Fruit fly (Drosophila melanogaster) whole organism: Measurements from ENCODE around the gene CG12024.

Experiments used
- CG8478 ChIP-seq: fragments of >200 bp; optimal IDR thresholded peaks from 2 replicates; lab custom pipeline; 2018; ENCODE audit warnings: inconsistent platforms
- EcR ChIP-seq, 2 experiments: fragments of >200 bp; optimal IDR thresholded peaks; 2 replicates each; lab custom pipeline; 2017; ENCODE audit warnings: missing biosample characterization in 2 of 2, missing genetic modification characterization in 2 of 2, missing genetic modification reagents in 2 of 2
- pan ChIP-seq: fragments of >200 bp; optimal IDR thresholded peaks from 2 replicates; lab custom pipeline; 2017
- usp ChIP-seq: fragments of >200 bp; optimal IDR thresholded peaks from 2 replicates; lab custom pipeline; 2017; ENCODE audit warnings: missing biosample characterization, missing genetic modification characterization, mixed read lengths

DNA sequence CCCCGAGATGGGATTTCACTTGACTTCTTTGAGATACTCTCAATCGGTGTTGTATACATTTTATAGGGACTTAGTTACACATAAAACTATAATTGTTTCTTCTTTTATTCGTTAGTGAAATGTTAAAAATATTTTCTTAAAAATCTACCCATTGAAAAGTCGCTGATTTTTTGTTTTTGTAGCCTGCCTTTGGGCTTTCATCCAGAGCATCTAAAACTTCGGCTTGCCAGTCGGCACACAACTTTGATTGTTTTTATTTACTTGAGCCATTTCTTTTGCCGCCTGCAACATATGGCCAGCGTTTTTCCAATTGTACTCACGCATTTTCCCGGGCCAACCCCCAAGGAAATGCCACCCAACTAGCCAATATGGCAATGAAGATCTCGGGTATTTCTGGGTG is 34.9 kb downstream of the CG12024 start:
- TF ChIP-seq pan (lab: Kevin White, UChicago), result no peak
- TF ChIP-seq CG8478, result no peak
- TF ChIP-seq usp (GFP tag; lab: Kevin White, UChicago), result no peak
- TF ChIP-seq EcR (GFP tag; optimal IDR thresholded peaks at IDR 0.05; lab: Kevin White, UChicago), result no peak
